Fruit fly (Drosophila melanogaster): ENCODE measurements around the gene CG4230.

DNA sequence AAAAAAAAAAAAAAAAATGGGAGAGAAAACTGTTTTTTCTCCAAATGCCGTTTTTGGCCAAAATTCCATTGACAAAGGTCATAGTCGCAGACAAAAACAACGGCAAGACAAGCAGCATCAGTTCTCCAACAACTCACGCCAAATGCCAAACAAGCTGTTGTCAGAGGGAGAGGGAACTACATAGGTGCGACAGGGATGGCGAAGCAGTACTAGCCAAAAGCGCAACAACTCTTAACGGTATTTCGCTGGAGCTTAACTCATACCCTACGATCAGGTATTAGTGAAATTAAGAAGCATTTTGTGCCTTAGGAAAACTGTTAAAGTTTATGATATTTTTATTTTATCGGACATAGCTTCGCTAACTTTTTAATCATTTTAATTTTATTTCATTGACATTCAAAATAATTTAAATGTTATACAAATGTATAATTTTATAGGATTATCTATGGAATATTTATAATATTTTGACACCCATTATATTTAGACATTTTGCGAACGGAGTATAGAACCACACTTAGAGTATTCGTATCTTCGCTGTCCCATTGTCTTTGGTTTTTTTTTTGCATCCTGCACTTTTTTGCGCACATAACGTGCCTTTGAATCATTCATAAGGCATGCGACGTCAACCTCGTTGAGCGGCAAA, 15.7 kb upstream of the CG4230 start:
- TF ChIP-seq CG1620 (GFP tag; optimal IDR thresholded peaks at IDR 0.05), result no peak
- TF ChIP-seq tj (GFP tag; optimal IDR thresholded peaks at IDR 0.05), result no peak
- TF ChIP-seq CG7101 (tag; optimal IDR thresholded peaks at IDR 0.05), result no peak

All from whole organism, adult.